Worm (Caenorhabditis elegans): Measurements from ENCODE around the gene ptp-3.

Gene ptp-3

DNA sequence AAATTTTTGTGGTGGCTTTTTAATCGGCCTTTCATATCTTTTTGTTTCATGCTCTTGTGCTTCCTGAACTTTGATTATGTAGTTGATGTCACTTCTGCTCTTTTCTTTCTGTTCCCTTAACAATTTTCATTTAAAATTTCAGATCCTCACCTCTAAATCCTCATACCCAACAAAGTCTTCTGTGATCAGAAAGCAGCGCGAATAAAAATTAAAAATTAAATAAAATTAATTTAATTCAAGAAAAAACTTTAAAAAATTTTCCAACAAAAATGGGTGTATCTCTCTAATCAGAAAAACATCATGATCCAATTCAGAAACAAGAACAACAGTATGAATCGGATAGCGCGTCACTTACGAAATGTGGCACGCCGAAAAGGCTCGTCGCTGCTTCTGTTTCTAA lies at the start of gene ptp-3:
Gene ptp-3, plus strand, starts transcription at position 301 of the 400 bp plus-strand sequence.
- TF ChIP-seq madf-2 (tag; optimal IDR thresholded peaks at IDR 0.05) (no peak), tbx-2 (tag; optimal IDR thresholded peaks at IDR 0.05) (no peak), dmd-4 (tag; optimal IDR thresholded peaks at IDR 0.05; ENCODE audit: borderline replicate concordance) (no peak), dve-1 (tag; optimal IDR thresholded peaks at IDR 0.05) (no peak), ttx-3 (tag; optimal IDR thresholded peaks at IDR 0.05) (no peak), pag-3 (tag; optimal IDR thresholded peaks at IDR 0.05; ENCODE audit: borderline replicate concordance) (no peak), ceh-6 (GFP tag; optimal IDR thresholded peaks at IDR 0.05) (no peak)

- no peak for TF ChIP-seq ceh-14 (tag; optimal IDR thresholded peaks at IDR 0.05)
- no peak for TF ChIP-seq C38D4.7 (GFP tag; optimal IDR thresholded peaks at IDR 0.05)
- no peak for TF ChIP-seq unc-3 (GFP tag; conservative IDR thresholded peaks at IDR 0.05)
- no peak for TF ChIP-seq unc-3 (tag; optimal IDR thresholded peaks at IDR 0.05)
- TF ChIP-seq ceh-18 (tag; optimal IDR thresholded peaks at IDR 0.05) = no peak
- TF ChIP-seq elt-2 (tag; optimal IDR thresholded peaks at IDR 0.05) = peak; percentile 33
- peak; percentile 18 for TF ChIP-seq ceh-31 (tag; optimal IDR thresholded peaks at IDR 0.05)
Measured at ce11 chrII:10925804-10926570, 49.4 kb upstream of the ptp-3 start, which contains the start of gene metr-1. Gene metr-1 (plus strand): TSS chrII:10926561.

ce11 chrII:10930678-10931650 lies 44.4 kb upstream of the ptp-3 start:
- TF ChIP-seq ceh-24 (tag; optimal IDR thresholded peaks at IDR 0.05) = no peak
- TF ChIP-seq tbx-7 (tag; optimal IDR thresholded peaks at IDR 0.05) = no peak
- no peak for TF ChIP-seq che-1 (tag; optimal IDR thresholded peaks at IDR 0.05)
- TF ChIP-seq hlh-13 (GFP tag; optimal IDR thresholded peaks at IDR 0.05) = no peak
- no peak for TF ChIP-seq pag-3 (tag; optimal IDR thresholded peaks at IDR 0.05; ENCODE audit: borderline replicate concordance)
- TF ChIP-seq pax-1 (tag; optimal IDR thresholded peaks at IDR 0.05) = no peak
- TF ChIP-seq dve-1 (tag; optimal IDR thresholded peaks at IDR 0.05) = no peak
- no peak for TF ChIP-seq fax-1 (tag; optimal IDR thresholded peaks at IDR 0.05)
- no peak for TF ChIP-seq lin-11 (tag; optimal IDR thresholded peaks at IDR 0.05)
- no peak for TF ChIP-seq npax-4 (tag; optimal IDR thresholded peaks at IDR 0.05)
- no peak for TF ChIP-seq ttx-3 (tag; optimal IDR thresholded peaks at IDR 0.05)
- TF ChIP-seq fkh-10 (GFP tag; optimal IDR thresholded peaks at IDR 0.05) = no peak
- no peak for TF ChIP-seq C38D4.7 (GFP tag; optimal IDR thresholded peaks at IDR 0.05)
- no peak for TF ChIP-seq tbx-2 (tag; optimal IDR thresholded peaks at IDR 0.05)
- no peak for TF ChIP-seq madf-2 (tag; optimal IDR thresholded peaks at IDR 0.05)
- TF ChIP-seq hlh-8 (tag; optimal IDR thresholded peaks at IDR 0.05) = no peak
- no peak for TF ChIP-seq unc-42 (tag; optimal IDR thresholded peaks at IDR 0.05)
- no peak for TF ChIP-seq C08G9.2 (tag; optimal IDR thresholded peaks at IDR 0.05)
- TF ChIP-seq nhr-11 (tag; optimal IDR thresholded peaks at IDR 0.05) = no peak
- no peak for TF ChIP-seq ceh-34 (tag; optimal IDR thresholded peaks at IDR 0.05)

- TF ChIP-seq pag-3 (tag; optimal IDR thresholded peaks at IDR 0.05; ENCODE audit: borderline replicate concordance) = no peak
- TF ChIP-seq pat-9 (tag; optimal IDR thresholded peaks at IDR 0.05) = no peak
- TF ChIP-seq unc-55 (GFP tag; optimal IDR thresholded peaks at IDR 0.05) = no peak
- no peak for TF ChIP-seq zip-5 (tag; optimal IDR thresholded peaks at IDR 0.05)
- TF ChIP-seq pax-1 (tag; optimal IDR thresholded peaks at IDR 0.05) = no peak
- TF ChIP-seq T23F11.4 (GFP tag; optimal IDR thresholded peaks at IDR 0.05) = no peak
Measured at ce11 chrII:10932305-10932704, 43.0 kb upstream of the ptp-3 start.

Data from whole organism, late embryonic.